Worm (Caenorhabditis elegans): ENCODE results near the gene ZK512.8.
A peak's percentile ranks its signal among the peaks of the same experiment; 100 is the strongest.

- TF ChIP-seq ama-1 (optimal IDR thresholded peaks at IDR 0.05) (no peak), F13C5.2 (tag; optimal IDR thresholded peaks at IDR 0.05) (no peak), tra-4 (tag; optimal IDR thresholded peaks at IDR 0.05) (no peak), aly-1 (tag; optimal IDR thresholded peaks at IDR 0.05) (no peak), ceh-13 (GFP tag; optimal IDR thresholded peaks at IDR 0.05) (no peak), hnd-1 (tag; optimal IDR thresholded peaks at IDR 0.05) (no peak), hmbx-1 (tag; optimal IDR thresholded peaks at IDR 0.05) (no peak), tbx-37 (GFP tag; conservative IDR thresholded peaks at IDR 0.05) (no peak), tbx-11 (GFP tag; IDR thresholded peaks at IDR 0.05) (no peak), B0310.2 (tag; optimal IDR thresholded peaks at IDR 0.05) (no peak), flt-1 (GFP tag; IDR thresholded peaks at IDR 0.05) (no peak), pes-1 (GFP tag; IDR thresholded peaks at IDR 0.05) (no peak), ceh-36 (tag; optimal IDR thresholded peaks at IDR 0.05) (peak; percentile 16), ets-7 (tag; optimal IDR thresholded peaks at IDR 0.05) (no peak)
Measured at ce11 chrIII:9109726-9110125, 36.1 kb upstream of the ZK512.8 start.
